Fruit fly (Drosophila melanogaster): ENCODE results near the gene CG9016.

CG9016 gene

DNA sequence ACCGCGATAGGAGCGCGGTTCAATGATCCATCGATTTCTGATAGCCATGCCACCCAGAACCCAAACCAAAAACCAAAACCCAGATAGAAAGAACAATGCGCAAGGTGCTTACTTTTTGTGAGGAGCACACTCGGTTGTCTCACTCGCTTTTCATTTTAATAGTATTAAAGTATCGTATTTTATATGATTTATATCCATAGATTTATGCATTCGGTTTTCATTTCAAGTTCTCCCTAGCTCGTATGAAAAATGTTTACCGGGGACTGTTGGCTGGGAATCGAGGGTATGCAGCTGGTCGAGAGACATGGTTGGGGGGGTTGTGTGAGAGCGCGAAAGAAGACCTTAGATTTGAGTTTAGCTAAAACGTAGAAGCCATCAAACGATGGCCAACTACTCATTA is 48.6 kb upstream of the CG9016 start (continued):
- TF ChIP-seq CG15269 (tag; optimal IDR thresholded peaks at IDR 0.05) (peak; percentile 48), Antp (GFP tag; optimal IDR thresholded peaks at IDR 0.05) (no peak), MTF-1 (GFP tag; optimal IDR thresholded peaks at IDR 0.05; ENCODE audit: borderline replicate concordance) (no peak), Myb (GFP tag; optimal IDR thresholded peaks at IDR 0.05) (no peak), Blimp-1 (GFP tag; optimal IDR thresholded peaks at IDR 0.05) (peak; percentile 43), CG2712 (tag; optimal IDR thresholded peaks at IDR 0.05) (peak; percentile 15), Rx (GFP tag; IDR thresholded peaks at IDR 0.05) (no peak), Xrp1 (GFP tag; IDR thresholded peaks at IDR 0.05) (0 out of 2 replicates have a peak, but pooled peaks have one; percentile 43), amos (GFP tag; IDR thresholded peaks at IDR 0.05; ENCODE audit: partially characterized antibody) (no peak), ara (GFP tag; IDR thresholded peaks at IDR 0.05) (no peak; the same call in 1 of the 2 replicates), pum (GFP tag; optimal IDR thresholded peaks at IDR 0.05) (no peak), sens (GFP tag) (peak; percentile 83), CG9932 (GFP tag; IDR thresholded peaks at IDR 0.05) (peak; percentile 57), Taf1 (GFP tag; IDR thresholded peaks at IDR 0.05) (peak; percentile 40; the same call in 1 of the 2 replicates), Ptx1 (GFP tag; IDR thresholded peaks at IDR 0.05) (peak; percentile 78), dmrt11E (tag; optimal IDR thresholded peaks at IDR 0.05) (peak; percentile 17), CG12391 (tag; optimal IDR thresholded peaks at IDR 0.05) (peak; percentile 42), slbo (GFP tag; IDR thresholded peaks at IDR 0.05) (peak; percentile 72), Xbp1 (GFP tag; optimal IDR thresholded peaks at IDR 0.05) (peak; percentile 53), gem (tag; optimal IDR thresholded peaks at IDR 0.05) (peak; percentile 59), CG1647 (GFP tag; optimal IDR thresholded peaks at IDR 0.05) (peak; percentile 33), CG32532 (GFP tag; IDR thresholded peaks at IDR 0.05) (peak; percentile 51; the same call in 1 of the 2 replicates), sens-2 (GFP tag; IDR thresholded peaks at IDR 0.05) (no peak; the same call in 1 of the 2 replicates), tup (GFP tag; optimal IDR thresholded peaks at IDR 0.05) (no peak), CG14667 (GFP tag; IDR thresholded peaks at IDR 0.05) (0 out of 2 replicates have a peak, but pooled peaks have one; percentile 30), Pdp1 (GFP tag; optimal IDR thresholded peaks at IDR 0.05) (peak in 1 of 2 experiments; percentile 8), ranshi (GFP tag; IDR thresholded peaks at IDR 0.05) (peak; percentile 45; the same call in 1 of the 2 replicates), sisA (GFP tag; IDR thresholded peaks at IDR 0.05) (peak; percentile 52; the same call in 1 of the 2 replicates), Side (GFP tag; optimal IDR thresholded peaks at IDR 0.05) (no peak), CG6689 (GFP tag; IDR thresholded peaks at IDR 0.05) (0 out of 2 replicates have a peak, but pooled peaks have one; percentile 48), nmo (GFP tag; optimal IDR thresholded peaks at IDR 0.05) (peak; percentile 35), CG3995 (GFP tag; optimal IDR thresholded peaks at IDR 0.05) (no peak), Gug (GFP tag; IDR thresholded peaks at IDR 0.05) (peak; percentile 34; the same call in 1 of the 4 replicates), Asciz (GFP tag; optimal IDR thresholded peaks at IDR 0.05) (no peak), Fer3 (tag; optimal IDR thresholded peaks at IDR 0.05) (peak; percentile 41), gro (GFP tag; optimal IDR thresholded peaks at IDR 0.05) (no peak), CG4360 (GFP tag; IDR thresholded peaks at IDR 0.05) (no peak), hth (optimal IDR thresholded peaks at IDR 0.05) (no peak), CG16815 (GFP tag; optimal IDR thresholded peaks at IDR 0.05) (peak; percentile 9), Ets97D (GFP tag; optimal IDR thresholded peaks at IDR 0.05) (no peak), gce (GFP tag; IDR thresholded peaks at IDR 0.05) (0 out of 3 replicates have a peak, but pooled peaks have one; percentile 12), CG8388 (GFP tag; optimal IDR thresholded peaks at IDR 0.05) (peak; percentile 15), sob (GFP tag; IDR thresholded peaks at IDR 0.05) (peak; percentile 67), CG1602 (GFP tag; optimal IDR thresholded peaks at IDR 0.05) (no peak), CG9215 (GFP tag; IDR thresholded peaks at IDR 0.05) (peak; percentile 28; the same call in 1 of the 2 replicates), eve (GFP tag; optimal IDR thresholded peaks at IDR 0.05) (no peak), Oli (tag; optimal IDR thresholded peaks at IDR 0.05) (peak; percentile 37), CG15601 (tag; optimal IDR thresholded peaks at IDR 0.05) (peak; percentile 13), tll (GFP tag; optimal IDR thresholded peaks at IDR 0.05) (no peak), so (GFP tag; IDR thresholded peaks at IDR 0.05) (peak; percentile 73; the same call in 2 of the 3 replicates), oc (tag; optimal IDR thresholded peaks at IDR 0.05) (peak; percentile 13)

Measured in whole organism, embryonic.